Worm (Caenorhabditis elegans): ENCODE measurements around the gene hlh-30.

Gene hlh-30

ce11 chrIV:3979525-3979924 lies 55.2 kb downstream of the hlh-30 start, which contains the start of gene srh-222:
TSS of gene srh-222 (plus strand) at chrIV:3979825.
- TF ChIP-seq hlh-6 (tag; optimal IDR thresholded peaks at IDR 0.05): no peak

DNA sequence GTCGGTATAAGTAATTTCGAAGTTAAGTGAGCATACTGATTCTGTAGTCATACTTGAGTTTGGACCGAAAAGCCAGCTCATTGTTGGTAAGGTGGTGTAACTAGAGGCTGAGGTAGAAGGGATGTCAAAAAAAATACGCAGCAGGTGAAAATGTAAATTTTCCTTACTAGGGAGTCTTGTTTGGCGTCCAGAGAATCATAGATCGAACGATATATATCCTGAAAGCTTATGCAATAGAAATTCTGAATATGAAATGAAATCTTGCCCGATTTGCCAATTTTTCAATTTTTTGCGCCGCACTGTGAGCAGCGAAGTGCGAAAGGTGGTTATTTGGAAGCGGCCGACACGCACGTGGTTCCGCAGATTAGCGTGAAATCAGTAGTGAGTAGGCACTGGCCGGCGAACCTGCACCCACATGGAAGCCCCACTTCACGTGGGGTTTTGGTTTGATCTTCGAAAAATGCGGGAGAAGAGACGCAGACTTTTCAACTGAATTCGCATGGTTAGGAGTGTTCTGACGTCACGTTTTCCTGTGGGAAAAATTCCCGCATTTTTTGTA lies 56.7 kb downstream of the hlh-30 start, which contains the start of gene srh-220:
TSS of gene srh-220 (minus strand) at position 51 of the 559 bp plus-strand sequence.
- TF ChIP-seq eyg-1 (tag; optimal IDR thresholded peaks at IDR 0.05) (no peak), rnt-1 (tag; optimal IDR thresholded peaks at IDR 0.05) (no peak), ceh-2 (tag; optimal IDR thresholded peaks at IDR 0.05) (no peak), dmd-4 (tag; optimal IDR thresholded peaks at IDR 0.05; ENCODE audit: borderline replicate concordance) (no peak), Y22D7AL.16 (tag; optimal IDR thresholded peaks at IDR 0.05) (no peak), pros-1 (tag; optimal IDR thresholded peaks at IDR 0.05) (no peak), ama-1 (optimal IDR thresholded peaks at IDR 0.05) (no peak), ceh-22 (tag; optimal IDR thresholded peaks at IDR 0.05) (no peak), lin-11 (tag; optimal IDR thresholded peaks at IDR 0.05) (no peak), odd-2 (tag; optimal IDR thresholded peaks at IDR 0.05) (no peak), sox-2 (GFP tag; IDR thresholded peaks at IDR 0.05) (no peak), ttx-3 (tag; optimal IDR thresholded peaks at IDR 0.05) (no peak), ref-2 (tag; optimal IDR thresholded peaks at IDR 0.05) (no peak), dve-1 (tag; optimal IDR thresholded peaks at IDR 0.05) (no peak), ceh-30 (tag; optimal IDR thresholded peaks at IDR 0.05) (no peak)

DNA sequence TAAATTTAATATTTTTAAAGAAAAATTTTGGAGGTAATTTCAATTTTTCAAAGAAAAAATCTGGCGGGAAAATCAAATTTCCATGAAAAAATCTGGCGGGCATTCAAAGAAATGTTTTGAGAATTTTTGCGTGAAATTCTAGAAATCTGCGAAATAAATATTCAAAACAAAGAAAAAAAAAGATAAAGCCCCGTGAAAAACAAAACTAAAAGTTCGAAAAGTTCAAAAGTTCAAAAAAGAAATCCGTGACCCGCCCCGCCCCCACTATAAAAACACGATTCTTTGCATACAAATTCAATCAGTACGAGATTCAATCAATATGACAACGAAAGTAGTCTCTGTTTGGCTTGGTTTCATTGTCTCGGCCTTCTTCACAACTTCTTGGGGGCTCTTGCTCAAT lies 61.7 kb downstream of the hlh-30 start, which contains the start of gene clec-79:
TSS of gene clec-79 (plus strand) at position 301 of the 400 bp plus-strand sequence.
- TF ChIP-seq unc-86 (tag; optimal IDR thresholded peaks at IDR 0.05) (no peak), T23F11.4 (GFP tag; optimal IDR thresholded peaks at IDR 0.05) (no peak), ref-2 (tag; optimal IDR thresholded peaks at IDR 0.05) (no peak), ceh-45 (GFP tag; IDR thresholded peaks at IDR 0.05) (no peak), sdc-2 (tag; optimal IDR thresholded peaks at IDR 0.05) (no peak), tbx-2 (tag; optimal IDR thresholded peaks at IDR 0.05) (no peak), K02D7.2 (tag; optimal IDR thresholded peaks at IDR 0.05) (no peak), hlh-15 (tag; optimal IDR thresholded peaks at IDR 0.05) (no peak), ceh-19 (GFP tag; optimal IDR thresholded peaks at IDR 0.05) (no peak), ceh-22 (tag; optimal IDR thresholded peaks at IDR 0.05) (no peak), ceh-2 (tag; optimal IDR thresholded peaks at IDR 0.05) (no peak), ceh-30 (tag; optimal IDR thresholded peaks at IDR 0.05) (no peak)

DNA sequence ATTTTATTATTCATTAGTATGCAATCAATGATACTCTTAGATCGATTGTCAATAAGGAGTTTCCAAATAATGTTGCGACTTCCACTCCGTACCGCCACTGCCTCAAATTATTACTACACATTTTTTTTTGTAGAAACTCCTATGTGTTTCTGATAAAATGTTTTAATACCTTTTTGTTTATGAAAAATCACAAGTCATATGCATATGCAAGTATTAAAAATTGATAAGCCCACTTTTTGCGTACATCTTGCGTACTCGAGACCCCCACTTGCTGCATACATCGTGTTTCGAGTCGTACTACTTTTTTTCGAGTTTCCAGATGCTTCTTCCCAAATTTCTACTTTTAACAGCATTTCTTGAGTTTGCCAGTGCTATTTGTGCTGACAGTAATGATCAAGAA lies 69.7 kb downstream of the hlh-30 start, which contains the start of gene clec-76:
TSS of gene clec-76 (plus strand) at position 234 of the 400 bp plus-strand sequence.
- TF ChIP-seq hlh-13 (GFP tag; optimal IDR thresholded peaks at IDR 0.05) (no peak), C38D4.7 (GFP tag; optimal IDR thresholded peaks at IDR 0.05) (no peak), ceh-14 (tag; optimal IDR thresholded peaks at IDR 0.05) (no peak), lin-11 (tag; optimal IDR thresholded peaks at IDR 0.05) (no peak), unc-42 (tag; optimal IDR thresholded peaks at IDR 0.05) (no peak), elt-4 (tag; optimal IDR thresholded peaks at IDR 0.05) (no peak), C08G9.2 (tag; optimal IDR thresholded peaks at IDR 0.05) (no peak), zip-5 (tag; optimal IDR thresholded peaks at IDR 0.05) (no peak), hlh-30 (tag; optimal IDR thresholded peaks at IDR 0.05; ENCODE audit: insufficient read depth) (no peak), rnt-1 (tag; optimal IDR thresholded peaks at IDR 0.05) (no peak), sox-2 (GFP tag; IDR thresholded peaks at IDR 0.05) (no peak), pha-2 (tag; optimal IDR thresholded peaks at IDR 0.05) (no peak), ceh-22 (tag; optimal IDR thresholded peaks at IDR 0.05) (no peak)
